Fruit fly (Drosophila melanogaster) whole organism, pupa: ENCODE results near the gene CG13386.
A peak's percentile ranks its signal among the peaks of the same experiment; 100 is the strongest.

Experiments used
- EcR ChIP-seq: fragments of 200-800 bp; sonication (Bioruptor generic); optimal IDR thresholded peaks from 3 replicates; lab custom pipeline; 2019; ENCODE audit warnings: missing biosample characterization, missing genetic modification characterization, mild to moderate bottlenecking, moderate library complexity, missing genetic modification reagents
- gl ChIP-seq: fragments of 200-800 bp; sonication (Bioruptor generic); optimal IDR thresholded peaks from 2 replicates; lab custom pipeline; 2018; ENCODE audit warnings: missing biosample characterization, mild to moderate bottlenecking, missing genetic modification characterization

DNA sequence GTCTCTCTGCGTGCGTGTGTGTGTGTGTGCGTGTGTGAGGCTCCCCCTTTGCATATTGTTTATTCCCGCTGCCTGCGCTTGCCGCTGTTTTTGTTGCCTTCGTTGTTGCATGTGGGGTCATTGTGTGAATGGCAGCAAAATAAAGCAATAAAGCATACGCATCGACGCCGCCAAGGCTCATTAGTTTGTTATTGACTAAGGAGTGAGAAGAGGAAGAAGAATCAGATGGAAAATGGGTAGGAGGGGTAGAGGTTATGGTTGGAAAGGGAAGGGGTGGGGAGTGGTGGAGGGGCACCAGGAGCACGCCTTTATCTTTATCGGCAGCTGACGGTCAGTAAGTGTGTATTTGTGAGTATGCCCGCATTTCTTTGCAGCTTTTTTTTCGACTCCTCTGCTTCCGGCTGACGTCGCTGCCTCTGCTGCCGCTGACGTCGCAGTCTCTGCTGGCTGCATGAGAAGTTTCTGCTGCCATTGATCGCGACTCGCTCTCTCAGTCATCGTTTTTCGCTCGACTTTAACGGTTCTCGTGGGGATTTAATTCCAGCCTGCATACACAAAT is 20.6 kb downstream of the CG13386 start:
- peak; percentile 94 for TF ChIP-seq EcR (GFP tag; lab: Kevin White, UChicago)
- peak; percentile 58 for TF ChIP-seq gl
